Fruit fly (Drosophila melanogaster) whole organism, adult: ENCODE results near the gene Mst85C.

Source experiments
- CG11617 ChIP-seq: fragments of 200-800 bp; sonication (Bioruptor generic); optimal IDR thresholded peaks from 2 replicates; lab custom pipeline; 2017; ENCODE audit warnings: mild to moderate bottlenecking, missing biosample characterization, missing genetic modification reagents, missing genetic modification characterization
- CG12768 ChIP-seq: fragments of 200-800 bp; sonication (Bioruptor generic); optimal IDR thresholded peaks from 2 replicates; lab custom pipeline; 2017; ENCODE audit warnings: missing biosample characterization, missing genetic modification characterization, mild to moderate bottlenecking, moderate library complexity, missing genetic modification reagents
- CG14711 ChIP-seq: fragments of 200-800 bp; sonication (Bioruptor generic); optimal IDR thresholded peaks from 2 replicates; lab custom pipeline; 2018; ENCODE audit warnings: missing biosample characterization, mild to moderate bottlenecking, missing genetic modification characterization, moderate library complexity
- CG1620 ChIP-seq: fragments of 200-800 bp; sonication (Bioruptor generic); optimal IDR thresholded peaks from 2 replicates; lab custom pipeline; 2016; ENCODE audit warnings: missing biosample characterization, missing genetic modification characterization
- CG33017 ChIP-seq: fragments of 200-800 bp; sonication (Bioruptor generic); optimal IDR thresholded peaks from 2 replicates; lab custom pipeline; 2018; ENCODE audit warnings: missing biosample characterization, mild to moderate bottlenecking, missing genetic modification characterization, moderate library complexity
- CG5204 ChIP-seq: fragments of 200-800 bp; sonication (Bioruptor generic); optimal IDR thresholded peaks from 2 replicates; lab custom pipeline; 2016; ENCODE audit warnings: missing biosample characterization, missing genetic modification characterization
- CG7045 ChIP-seq: fragments of 200-800 bp; sonication (Bioruptor generic); optimal IDR thresholded peaks from 2 replicates; lab custom pipeline; 2017; ENCODE audit warnings: missing biosample characterization, mild to moderate bottlenecking, missing genetic modification characterization
- CG7101 ChIP-seq: fragments of 200-800 bp; sonication (Bioruptor generic); optimal IDR thresholded peaks from 2 replicates; lab custom pipeline; 2018; ENCODE audit warnings: missing biosample characterization, mild to moderate bottlenecking, missing genetic modification characterization, moderate library complexity
- Clk ChIP-seq: fragments of 200-800 bp; sonication (Bioruptor generic); optimal IDR thresholded peaks from 2 replicates; lab custom pipeline; 2017; ENCODE audit warnings: missing biosample characterization, missing genetic modification characterization
- Crg-1 ChIP-seq: fragments of 200-800 bp; sonication (Bioruptor generic); optimal IDR thresholded peaks from 2 replicates; lab custom pipeline; 2016; ENCODE audit warnings: missing biosample characterization, missing genetic modification characterization
- Hr96 ChIP-seq: fragments of 200-800 bp; sonication (Bioruptor generic); optimal IDR thresholded peaks from 2 replicates; lab custom pipeline; 2016; ENCODE audit warnings: missing biosample characterization, missing genetic modification characterization
- Mnt ChIP-seq: fragments of 200-800 bp; sonication (Bioruptor generic); optimal IDR thresholded peaks from 2 replicates; lab custom pipeline; 2016; ENCODE audit warnings: missing biosample characterization, mild to moderate bottlenecking, missing genetic modification characterization
- bab1 ChIP-seq: fragments of 200-800 bp; sonication (Bioruptor generic); optimal IDR thresholded peaks from 3 replicates; lab custom pipeline; 2019; ENCODE audit warnings: missing biosample characterization, mild to moderate bottlenecking, missing genetic modification characterization, moderate library complexity
- cic ChIP-seq: fragments of 200-800 bp; sonication (Bioruptor generic); optimal IDR thresholded peaks from 2 replicates; lab custom pipeline; 2017; ENCODE audit warnings: missing biosample characterization, mild to moderate bottlenecking, missing genetic modification characterization, moderate library complexity
- cnc ChIP-seq, 2 experiments: fragments of >200 bp; optimal IDR thresholded peaks; 2 replicates each; lab custom pipeline; 2017
- kay ChIP-seq: fragments of 200-800 bp; sonication (Bioruptor generic); peaks from one replicate; lab custom pipeline; 2016; ENCODE audit warnings: missing biosample characterization, missing genetic modification characterization, borderline replicate concordance
- ovo ChIP-seq: fragments of 200-800 bp; sonication (Bioruptor generic); optimal IDR thresholded peaks from 2 replicates; lab custom pipeline; 2016; ENCODE audit warnings: missing biosample characterization, missing genetic modification characterization
- pad ChIP-seq: fragments of 200-800 bp; sonication (Bioruptor generic); optimal IDR thresholded peaks from 3 replicates; lab custom pipeline; 2017; ENCODE audit warnings: missing biosample characterization, missing genetic modification characterization, mild to moderate bottlenecking, moderate library complexity, missing genetic modification reagents
- tj ChIP-seq: fragments of 200-800 bp; sonication (Bioruptor generic); optimal IDR thresholded peaks from 3 replicates; lab custom pipeline; 2017; ENCODE audit warnings: missing biosample characterization, mild to moderate bottlenecking, missing genetic modification characterization, moderate library complexity
- toe ChIP-seq: fragments of 200-800 bp; sonication (Bioruptor generic); optimal IDR thresholded peaks from 2 replicates; lab custom pipeline; 2016; ENCODE audit warnings: missing biosample characterization, missing genetic modification characterization

The Mst85C gene

DNA sequence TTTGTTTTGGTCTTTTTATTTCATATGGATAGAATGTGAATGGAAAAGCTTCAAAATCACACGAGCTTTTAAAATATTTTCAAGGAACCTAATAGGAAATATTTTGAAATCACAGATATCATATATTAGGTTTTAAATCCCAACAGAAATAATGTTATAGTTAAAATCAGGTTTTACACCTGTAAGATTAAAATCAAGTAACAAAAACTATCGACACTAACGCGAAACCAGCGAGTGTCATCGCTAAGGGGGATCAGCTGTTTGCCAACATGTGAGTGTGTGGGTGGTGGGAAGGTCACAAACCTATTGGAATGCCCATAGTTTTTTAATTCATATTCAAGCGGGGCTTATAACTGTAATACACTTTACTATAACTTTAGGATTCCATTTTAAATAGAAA, 9.8 kb upstream of the Mst85C start, which contains the start of gene hyx:
hyx (plus strand) TSS at position 109 of the 400 bp plus-strand sequence.
- peak; percentile 62 for TF ChIP-seq kay (GFP tag; lab: Kevin White, UChicago)
- peak; percentile 60 for TF ChIP-seq Mnt (GFP tag; lab: Kevin White, UChicago)
- TF ChIP-seq CG1620, result peak; percentile 32
- no peak for TF ChIP-seq toe (GFP tag; lab: Kevin White, UChicago)
- TF ChIP-seq Crg-1, result peak; percentile 53
- peak; percentile 49 for TF ChIP-seq CG11617 (GFP tag; lab: Kevin White, UChicago)
- peak; percentile 41 for TF ChIP-seq CG7101 (tag; lab: Kevin White, UChicago)
- peak; percentile 59 for TF ChIP-seq cic
- no peak for TF ChIP-seq Hr96 (GFP tag; lab: Kevin White, UChicago)
- no peak for TF ChIP-seq ovo
- peak; percentile 66 for TF ChIP-seq bab1 (GFP tag; lab: Kevin White, UChicago)
- peak; percentile 14 for TF ChIP-seq CG33017 (tag; lab: Kevin White, UChicago)
- TF ChIP-seq cnc (optimal IDR thresholded peaks at IDR 0.05; lab: Kevin White, UChicago), result no peak
- TF ChIP-seq CG14711 (tag; lab: Kevin White, UChicago), result peak; percentile 21
- no peak for TF ChIP-seq tj (GFP tag; lab: Kevin White, UChicago)
- peak; percentile 31 for TF ChIP-seq CG12768 (GFP tag; lab: Kevin White, UChicago)
- TF ChIP-seq CG5204 (GFP tag; lab: Kevin White, UChicago), result no peak
- no peak for TF ChIP-seq CG7045
- TF ChIP-seq Clk (GFP tag; lab: Kevin White, UChicago), result no peak
- peak; percentile 78 for TF ChIP-seq pad (GFP tag; lab: Kevin White, UChicago)

DNA sequence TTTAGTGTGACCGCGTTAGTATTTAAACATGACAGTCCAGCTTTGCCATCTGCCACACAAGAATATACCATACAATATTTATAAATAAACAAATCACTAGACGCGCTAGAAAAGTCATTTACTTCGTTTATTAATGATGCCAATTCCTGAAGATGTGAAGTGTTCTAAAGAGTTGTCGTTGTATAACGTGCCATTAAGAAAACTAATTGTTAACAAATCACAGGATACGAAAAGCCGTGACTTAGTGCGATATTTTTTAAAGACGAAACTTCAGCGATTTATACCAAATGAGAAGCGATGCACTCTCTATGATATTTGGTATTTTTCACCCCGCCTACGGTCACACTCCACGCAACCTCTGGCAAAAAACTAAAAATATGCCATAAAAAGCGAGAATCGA, 9.0 kb upstream of the Mst85C start, which contains the start of gene neur:
neur (minus strand) TSS at position 24 of the 400 bp plus-strand sequence.
- TF ChIP-seq CG7045, result peak; percentile 39
- no peak for TF ChIP-seq kay (GFP tag; lab: Kevin White, UChicago)
- peak; percentile 7 for TF ChIP-seq CG14711 (tag; lab: Kevin White, UChicago)
- TF ChIP-seq CG7101 (tag; lab: Kevin White, UChicago), result peak; percentile 3
- no peak for TF ChIP-seq CG12768 (GFP tag; lab: Kevin White, UChicago)
- TF ChIP-seq ovo, result peak; percentile 22
- TF ChIP-seq CG5204 (GFP tag; lab: Kevin White, UChicago), result no peak
- TF ChIP-seq CG1620, result peak; percentile 51
- TF ChIP-seq tj (GFP tag; lab: Kevin White, UChicago), result peak; percentile 34
- TF ChIP-seq pad (GFP tag; lab: Kevin White, UChicago), result peak; percentile 50
- peak; percentile 14 for TF ChIP-seq CG11617 (GFP tag; lab: Kevin White, UChicago)
- TF ChIP-seq bab1 (GFP tag; lab: Kevin White, UChicago), result peak; percentile 69
- peak; percentile 42 for TF ChIP-seq Mnt (GFP tag; lab: Kevin White, UChicago)
- TF ChIP-seq Crg-1, result peak; percentile 8
- no peak for TF ChIP-seq cnc (optimal IDR thresholded peaks at IDR 0.05; lab: Kevin White, UChicago)
- peak; percentile 46 for TF ChIP-seq cic

DNA sequence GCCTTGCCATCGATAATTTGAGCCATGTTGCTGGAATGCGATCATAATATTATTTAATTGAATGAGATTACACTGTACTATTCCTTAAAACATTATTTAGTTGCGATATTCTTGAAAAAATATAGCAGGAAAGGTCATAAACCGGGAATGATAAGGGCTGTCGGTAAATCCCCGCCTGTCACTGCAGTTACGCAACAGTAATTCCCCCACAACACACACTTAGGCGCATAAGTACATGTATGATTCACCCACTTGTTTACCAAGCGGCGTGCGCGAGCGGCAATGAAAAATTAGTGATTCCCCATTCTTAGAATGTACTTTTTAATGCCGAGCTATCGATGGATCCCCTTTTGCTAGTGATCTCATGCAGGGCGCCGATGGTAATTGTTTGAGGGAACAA, 4.8 kb upstream of the Mst85C start:
- peak; percentile 70 for TF ChIP-seq cic
- TF ChIP-seq CG7045, result no peak
- TF ChIP-seq toe (GFP tag; lab: Kevin White, UChicago), result no peak
- peak; percentile 31 for TF ChIP-seq Mnt (GFP tag; lab: Kevin White, UChicago)
- TF ChIP-seq kay (GFP tag; lab: Kevin White, UChicago), result peak; percentile 97

DNA sequence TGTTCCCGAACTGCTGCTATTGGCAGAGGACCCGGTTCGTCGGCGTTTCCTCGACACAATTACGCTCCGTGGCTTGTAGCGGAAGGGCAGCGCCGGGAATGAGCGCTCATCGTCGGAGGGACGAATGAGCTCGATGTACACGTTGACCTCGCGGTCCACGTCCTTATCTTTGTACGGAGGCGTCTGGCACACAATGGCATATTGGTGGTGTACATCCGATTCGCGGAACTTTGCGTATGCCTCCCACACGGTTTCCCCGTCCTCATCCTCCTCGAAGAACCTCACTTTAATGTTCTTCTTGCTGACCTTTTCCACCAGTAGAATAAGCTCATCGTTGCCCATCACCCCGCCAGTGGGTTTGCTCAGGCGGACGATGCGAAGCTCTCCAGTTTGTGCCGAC, 2.7 kb upstream of the Mst85C start:
- TF ChIP-seq CG33017 (tag; lab: Kevin White, UChicago) (no peak), pad (GFP tag; lab: Kevin White, UChicago) (no peak), CG12768 (GFP tag; lab: Kevin White, UChicago) (no peak), CG11617 (GFP tag; lab: Kevin White, UChicago) (no peak), bab1 (GFP tag; lab: Kevin White, UChicago) (no peak), Mnt (GFP tag; lab: Kevin White, UChicago) (no peak), CG14711 (tag; lab: Kevin White, UChicago) (no peak), ovo (no peak), Hr96 (GFP tag; lab: Kevin White, UChicago) (no peak), CG5204 (GFP tag; lab: Kevin White, UChicago) (no peak), kay (GFP tag; lab: Kevin White, UChicago) (no peak), Clk (GFP tag; lab: Kevin White, UChicago) (no peak), Crg-1 (no peak), toe (GFP tag; lab: Kevin White, UChicago) (no peak), cnc (optimal IDR thresholded peaks at IDR 0.05; lab: Kevin White, UChicago) (no peak), CG1620 (no peak)

DNA sequence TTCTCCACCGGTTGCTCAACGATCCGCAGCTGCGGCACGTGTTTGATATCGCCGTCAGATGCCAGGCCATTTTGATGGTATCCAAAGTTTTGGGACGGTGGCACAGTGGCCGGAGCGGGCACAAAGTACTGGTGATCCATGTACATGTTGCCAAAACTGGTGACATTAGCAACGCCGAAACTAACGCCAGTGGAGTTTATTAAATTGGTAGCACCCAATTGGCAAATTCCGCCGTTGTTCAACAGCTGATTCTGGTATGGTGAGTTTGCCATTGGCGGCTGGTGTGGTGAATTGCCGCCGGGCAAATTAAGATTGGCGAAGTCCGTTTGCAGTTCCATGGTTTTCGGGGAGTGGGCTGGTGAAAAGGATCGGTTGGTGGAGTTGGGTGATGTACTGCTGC, 1.5 kb upstream of the Mst85C start:
- TF ChIP-seq tj (GFP tag; lab: Kevin White, UChicago) (no peak), bab1 (GFP tag; lab: Kevin White, UChicago) (peak; percentile 1), Crg-1 (no peak), ovo (no peak)

DNA sequence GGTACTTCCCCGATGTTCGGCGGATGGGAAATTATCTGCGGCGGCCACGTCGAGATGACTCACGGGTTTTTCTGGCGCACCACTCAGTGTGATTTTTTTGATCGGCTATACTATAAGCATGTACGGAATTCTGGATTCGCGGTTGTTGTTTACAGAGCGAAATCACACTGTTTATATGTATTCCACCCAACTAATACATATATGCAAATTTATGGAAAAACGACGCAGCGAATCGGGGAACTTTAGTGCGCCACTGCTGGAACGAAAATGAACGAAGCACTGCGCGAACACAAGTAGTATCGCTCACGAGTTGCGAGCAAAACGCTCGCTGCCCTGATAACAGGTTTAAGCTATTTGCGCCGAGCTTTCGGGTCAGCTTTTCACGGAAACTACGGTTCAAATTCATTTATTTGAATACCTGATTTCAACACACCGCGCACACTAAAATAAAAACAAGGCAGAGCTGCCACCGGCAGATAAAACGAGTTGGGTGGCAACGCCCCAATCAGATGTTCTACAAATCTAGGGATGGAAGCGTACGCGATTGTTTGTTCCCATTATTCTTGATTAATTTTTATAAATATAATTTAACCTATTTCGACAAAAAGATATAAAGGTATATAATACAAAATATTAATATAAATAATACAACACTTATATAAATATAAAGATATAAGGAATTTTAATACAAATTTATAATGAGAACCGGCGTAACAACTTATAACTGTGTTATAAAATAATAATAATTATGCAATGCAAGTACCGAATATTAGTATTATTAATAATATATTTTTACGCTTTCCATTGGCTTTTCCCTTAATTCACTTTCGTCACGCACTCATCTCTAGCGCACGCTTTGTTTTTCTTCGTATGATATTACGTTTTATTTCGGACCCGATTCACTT, 632 bp upstream of the Mst85C start, which contains the start of gene Rel:
Rel (minus strand) TSS at position 417 of the 905 bp plus-strand sequence.
- TF ChIP-seq CG14711 (tag; lab: Kevin White, UChicago) (peak; percentile 74), CG12768 (GFP tag; lab: Kevin White, UChicago) (peak; percentile 63), toe (GFP tag; lab: Kevin White, UChicago) (no peak), cic (peak; percentile 97), CG7101 (tag; lab: Kevin White, UChicago) (peak; percentile 78), tj (GFP tag; lab: Kevin White, UChicago) (no peak), CG11617 (GFP tag; lab: Kevin White, UChicago) (peak; percentile 72), Clk (GFP tag; lab: Kevin White, UChicago) (peak; percentile 8), Mnt (GFP tag; lab: Kevin White, UChicago) (peak; percentile 92), cnc (optimal IDR thresholded peaks at IDR 0.05; lab: Kevin White, UChicago) (peak in 1 of 2 experiments; percentile 13), Crg-1 (peak; percentile 80), CG33017 (tag; lab: Kevin White, UChicago) (peak; percentile 64), CG7045 (peak; percentile 62), kay (GFP tag; lab: Kevin White, UChicago) (peak; percentile 99), CG1620 (no peak), ovo (no peak), pad (GFP tag; lab: Kevin White, UChicago) (peak; percentile 41), Hr96 (GFP tag; lab: Kevin White, UChicago) (no peak), bab1 (GFP tag; lab: Kevin White, UChicago) (peak; percentile 76), CG5204 (GFP tag; lab: Kevin White, UChicago) (no peak)
